Fruit fly (Drosophila melanogaster): Measurements from ENCODE around the gene Polr1E.

Polr1E gene

dm6 chr3R:18295262-18295944, 6.1 kb downstream of the Polr1E start (continued):
- no peak for TF ChIP-seq Dip3 (GFP tag; optimal IDR thresholded peaks at IDR 0.05)
- TF ChIP-seq vfl (GFP tag; optimal IDR thresholded peaks at IDR 0.05), result no peak
- TF ChIP-seq CG6854 (GFP tag; optimal IDR thresholded peaks at IDR 0.05), result no peak
- TF ChIP-seq lab (GFP tag; optimal IDR thresholded peaks at IDR 0.05), result peak; percentile 26
- TF ChIP-seq B-H2 (GFP tag; optimal IDR thresholded peaks at IDR 0.05), result no peak
- TF ChIP-seq CG12391 (tag; optimal IDR thresholded peaks at IDR 0.05), result peak; percentile 9
- TF ChIP-seq dysf (GFP tag; IDR thresholded peaks at IDR 0.05), result peak; percentile 58; the same call in 2 of the 3 replicates
- no peak for TF ChIP-seq eve (GFP tag; optimal IDR thresholded peaks at IDR 0.05)
- no peak for TF ChIP-seq GATAe (GFP tag; conservative IDR thresholded peaks at IDR 0.05)
- no peak for TF ChIP-seq Fer3 (tag; optimal IDR thresholded peaks at IDR 0.05)

dm6 chr3R:18294488-18294887, 7.0 kb downstream of the Polr1E start:
- TF ChIP-seq sqz (GFP tag; optimal IDR thresholded peaks at IDR 0.05) (peak; percentile 12), D19A (tag; optimal IDR thresholded peaks at IDR 0.05) (no peak), Blimp-1 (GFP tag; optimal IDR thresholded peaks at IDR 0.05) (peak; percentile 53), CG4707 (GFP tag; optimal IDR thresholded peaks at IDR 0.05) (no peak), CG11504 (tag; optimal IDR thresholded peaks at IDR 0.05) (no peak), CG8388 (GFP tag; optimal IDR thresholded peaks at IDR 0.05) (no peak), nom (GFP tag; optimal IDR thresholded peaks at IDR 0.05) (peak; percentile 64), CG10565 (GFP tag; optimal IDR thresholded peaks at IDR 0.05) (no peak), CG17612 (GFP tag; IDR thresholded peaks at IDR 0.05) (no peak), esg (GFP tag; conservative IDR thresholded peaks at IDR 0.05) (no peak), CG2199 (GFP tag; IDR thresholded peaks at IDR 0.05) (peak; percentile 4; the same call in 1 of the 3 replicates), Med (GFP tag) (peak; percentile 4), mam (GFP tag; optimal IDR thresholded peaks at IDR 0.05) (no peak), CG1602 (GFP tag; optimal IDR thresholded peaks at IDR 0.05) (no peak)

- TF ChIP-seq twi (tag; optimal IDR thresholded peaks at IDR 0.05) (peak; percentile 80), org-1 (GFP tag; optimal IDR thresholded peaks at IDR 0.05) (no peak)
These were observed 9.2 kb downstream of the Polr1E start for dm6 chr3R:18292371-18292770.

- TF ChIP-seq Kr (GFP tag; optimal IDR thresholded peaks at IDR 0.05) (no peak), sd (tag; optimal IDR thresholded peaks at IDR 0.05) (peak; percentile 45), sug (tag; optimal IDR thresholded peaks at IDR 0.05) (peak; percentile 28), CG34376 (GFP tag; optimal IDR thresholded peaks at IDR 0.05) (peak; percentile 69), dm (GFP tag; optimal IDR thresholded peaks at IDR 0.05) (no peak), exex (tag; optimal IDR thresholded peaks at IDR 0.05) (peak; percentile 79), grn (GFP tag; optimal IDR thresholded peaks at IDR 0.05) (peak; percentile 43)
These were observed 9.7 kb downstream of the Polr1E start for dm6 chr3R:18291831-18292230.

- TF ChIP-seq Hr78 (GFP tag; optimal IDR thresholded peaks at IDR 0.05), result no peak
- no peak for TF ChIP-seq gcm2 (GFP tag; optimal IDR thresholded peaks at IDR 0.05)
- no peak for TF ChIP-seq CG17802 (tag; optimal IDR thresholded peaks at IDR 0.05)
- TF ChIP-seq dm (GFP tag; optimal IDR thresholded peaks at IDR 0.05), result no peak
- TF ChIP-seq CG14014 (GFP tag; IDR thresholded peaks at IDR 0.05), result no peak
- TF ChIP-seq Hr3 (GFP tag; optimal IDR thresholded peaks at IDR 0.05), result no peak
- no peak for TF ChIP-seq twi (tag; optimal IDR thresholded peaks at IDR 0.05)
- no peak for TF ChIP-seq C15 (GFP tag; IDR thresholded peaks at IDR 0.05)
- TF ChIP-seq Deaf1 (tag; optimal IDR thresholded peaks at IDR 0.05), result no peak
- no peak for TF ChIP-seq CG17612 (GFP tag; IDR thresholded peaks at IDR 0.05)
- TF ChIP-seq CG14667 (GFP tag; IDR thresholded peaks at IDR 0.05), result no peak
- TF ChIP-seq CG7357 (GFP tag; IDR thresholded peaks at IDR 0.05), result no peak
- TF ChIP-seq Dp (GFP tag; optimal IDR thresholded peaks at IDR 0.05), result no peak
- no peak for TF ChIP-seq CG9609 (GFP tag; optimal IDR thresholded peaks at IDR 0.05)
- no peak for TF ChIP-seq aop (GFP tag; IDR thresholded peaks at IDR 0.05)
These were observed 12.9 kb downstream of the Polr1E start, which contains the start of gene CG7131 for dm6 chr3R:18288677-18289076. Gene CG7131, minus strand, starts transcription at chr3R:18288777.
